Worm (Caenorhabditis elegans) whole organism, L4 larva: ENCODE results near the gene T05A8.2.

Experiments
- F26F4.8 ChIP-seq: fragments of 200-800 bp; sonication (Bioruptor generic); conservative IDR thresholded peaks from 2 replicates; pipeline ENCODE4 v1.3.6; 2022; ENCODE audit warnings: missing genetic modification characterization, missing compliant biosample characterization
- aly-2 ChIP-seq: sonication (generic microtip); optimal IDR thresholded peaks from 2 replicates; lab custom pipeline; 2018; ENCODE audit warnings: missing biosample characterization, missing genetic modification characterization
- ama-1 ChIP-seq: fragments of 150-350 bp; optimal IDR thresholded peaks from 2 replicates; lab custom pipeline; 2014; ENCODE audit warnings: inconsistent platforms, mixed read lengths
- ceh-28 ChIP-seq: fragments of 150-350 bp; optimal IDR thresholded peaks from 2 replicates; lab custom pipeline; 2014; ENCODE audit warnings: missing biosample characterization, missing genetic modification reagents, missing genetic modification characterization
- ceh-82 ChIP-seq: sonication (generic microtip); optimal IDR thresholded peaks from 2 replicates; lab custom pipeline; 2017; ENCODE audit warnings: missing biosample characterization, missing genetic modification characterization
- dve-1 ChIP-seq: sonication (generic microtip); optimal IDR thresholded peaks from 2 replicates; lab custom pipeline; 2017; ENCODE audit warnings: antibody characterized with exemption, mild to moderate bottlenecking, missing genetic modification characterization, missing compliant biosample characterization; ENCODE audit not compliant: insufficient read depth
- fkh-10 ChIP-seq: fragments of 150-350 bp; optimal IDR thresholded peaks from 2 replicates; lab custom pipeline; 2014; ENCODE audit warnings: missing biosample characterization, missing genetic modification reagents, missing genetic modification characterization
- jun-1 ChIP-seq: fragments of 150-350 bp; optimal IDR thresholded peaks from 2 replicates; lab custom pipeline; 2014; ENCODE audit warnings: missing biosample characterization, missing genetic modification reagents, missing genetic modification characterization
- lin-38 ChIP-seq: fragments of 200-800 bp; sonication (Bioruptor generic); IDR thresholded peaks from 2 replicates; pipeline ENCODE4 v1.3.6; 2022; ENCODE audit warnings: missing genetic modification reagents, missing genetic modification characterization, missing compliant biosample characterization
- lir-3 ChIP-seq: sonication (generic microtip); optimal IDR thresholded peaks from 2 replicates; lab custom pipeline; 2016; ENCODE audit warnings: mild to moderate bottlenecking, missing genetic modification characterization, missing compliant biosample characterization
- nhr-25 ChIP-seq: sonication (generic microtip); optimal IDR thresholded peaks from 2 replicates; lab custom pipeline; 2017; ENCODE audit warnings: missing genetic modification characterization, mild to moderate bottlenecking, missing compliant biosample characterization, antibody characterized with exemption, moderate library complexity, borderline replicate concordance; ENCODE audit not compliant: insufficient read depth
- nhr-28 ChIP-seq: fragments of 150-350 bp; optimal IDR thresholded peaks from 2 replicates; lab custom pipeline; 2014; ENCODE audit warnings: missing biosample characterization, missing genetic modification characterization
- nhr-76 ChIP-seq: fragments of 150-350 bp; optimal IDR thresholded peaks from 2 replicates; lab custom pipeline; 2014; ENCODE audit warnings: missing biosample characterization, missing genetic modification characterization
- snpc-4 ChIP-seq: fragments of 150-350 bp; optimal IDR thresholded peaks from 2 replicates; lab custom pipeline; 2014; ENCODE audit warnings: missing biosample characterization, missing genetic modification characterization

DNA sequence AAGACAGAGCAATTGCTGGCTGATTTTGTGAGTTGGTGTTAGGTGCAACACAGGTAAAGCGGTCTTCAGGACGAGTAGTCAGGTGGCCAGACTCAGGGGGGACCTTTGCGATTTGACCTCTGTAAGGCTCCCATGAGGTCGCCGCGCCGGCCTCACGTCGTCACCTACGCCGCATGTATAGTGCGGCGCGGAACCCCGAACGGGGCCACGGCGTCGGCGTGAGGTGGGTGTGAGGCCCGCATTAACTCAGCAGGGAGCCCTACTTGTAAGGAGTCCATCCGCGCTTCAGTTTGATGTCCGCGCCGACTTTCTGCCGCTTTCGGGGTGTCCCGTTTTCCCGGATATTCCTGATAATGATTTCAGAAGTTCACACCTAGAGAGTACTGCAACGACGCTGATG is 43.8 kb upstream of the T05A8.2 start:
- TF ChIP-seq fkh-10 (no peak), aly-2 (no peak), nhr-25 (tag; lab: Kevin White, UChicago) (no peak), dve-1 (no peak), nhr-76 (no peak), ceh-82 (tag; lab: Kevin White, UChicago) (no peak), lir-3 (tag; lab: Kevin White, UChicago) (no peak), snpc-4 (tag; lab: Kevin White, UChicago) (no peak), lin-38 (GFP tag; lab: Robert Waterston, UW) (no peak), ama-1 (lab: Kevin White, UChicago) (no peak), jun-1 (tag; lab: Kevin White, UChicago) (no peak), F26F4.8 (GFP tag; lab: Robert Waterston, UW) (no peak), nhr-28 (tag; lab: Kevin White, UChicago) (no peak), ceh-28 (tag; lab: Kevin White, UChicago) (no peak)
